Fruit fly (Drosophila melanogaster) whole organism, wandering third instar larva: ENCODE results near the gene cpo.

Experiments
- CrebA ChIP-seq: fragments of 200-800 bp; sonication (Bioruptor generic); optimal IDR thresholded peaks from 2 replicates; lab custom pipeline; 2016; ENCODE audit warnings: missing biosample characterization, mild to moderate bottlenecking, missing genetic modification characterization, borderline replicate concordance
- Dfd ChIP-seq: fragments of >200 bp; optimal IDR thresholded peaks from 2 replicates; lab custom pipeline; 2017; ENCODE audit warnings: missing biosample characterization, missing genetic modification characterization
- Dif ChIP-seq: fragments of 200-275, 200-300 bp; sonication (Bioruptor generic); optimal IDR thresholded peaks from 2 replicates; lab custom pipeline; 2018; ENCODE audit warnings: missing biosample characterization, missing genetic modification characterization; ENCODE audit not compliant: partially characterized antibody
- GATAd ChIP-seq: sonication (Bioruptor generic); optimal IDR thresholded peaks from 2 replicates; lab custom pipeline; 2016; ENCODE audit warnings: missing biosample characterization, missing genetic modification characterization
- Hnf4 ChIP-seq: fragments of 200-800 bp; sonication (Bioruptor generic); optimal IDR thresholded peaks from 2 replicates; lab custom pipeline; 2016; ENCODE audit warnings: missing biosample characterization, mild to moderate bottlenecking, missing genetic modification characterization
- Hr78 ChIP-seq: fragments of >200 bp; optimal IDR thresholded peaks from 2 replicates; lab custom pipeline; 2017; ENCODE audit warnings: missing biosample characterization, missing genetic modification characterization
- Jra ChIP-seq: sonication (Bioruptor generic); optimal IDR thresholded peaks from 2 replicates; lab custom pipeline; 2016; ENCODE audit warnings: missing biosample characterization, missing genetic modification characterization
- Mio ChIP-seq: sonication (Bioruptor generic); optimal IDR thresholded peaks from 2 replicates; lab custom pipeline; 2016; ENCODE audit warnings: missing biosample characterization, missing genetic modification characterization
- N ChIP-seq: fragments of >200 bp; optimal IDR thresholded peaks from 2 replicates; lab custom pipeline; 2018; ENCODE audit warnings: missing biosample characterization, missing external identifiers, missing genetic modification characterization
- OdsH ChIP-seq: fragments of 200-800 bp; sonication (Bioruptor generic); optimal IDR thresholded peaks from 2 replicates; lab custom pipeline; 2016; ENCODE audit warnings: missing biosample characterization, mild to moderate bottlenecking, missing genetic modification characterization
- Rel ChIP-seq, 2 experiments: fragments of 200-800 bp; sonication (Bioruptor generic) in 1 of 2; optimal IDR thresholded peaks; 2 replicates in 1 of 2; 3 replicates in 1 of 2; lab custom pipeline; 2016 to 2019; ENCODE audit warnings: mild to moderate bottlenecking in 2 of 2, missing biosample characterization in 2 of 2, missing genetic modification characterization in 2 of 2, moderate library complexity in 1 of 2
- Sp1 ChIP-seq: fragments of 200-800 bp; sonication (Bioruptor generic); optimal IDR thresholded peaks from 3 replicates; lab custom pipeline; 2019; ENCODE audit warnings: missing biosample characterization, mild to moderate bottlenecking, missing genetic modification characterization, moderate library complexity
- Vsx2 ChIP-seq: fragments of 200-300, 225-300 bp; sonication (Bioruptor generic); optimal IDR thresholded peaks from 2 replicates; lab custom pipeline; 2018; ENCODE audit warnings: missing biosample characterization, missing genetic modification characterization; ENCODE audit not compliant: partially characterized antibody
- br ChIP-seq: fragments of 200-800 bp; sonication (Bioruptor generic); optimal IDR thresholded peaks from 2 replicates; lab custom pipeline; 2016; ENCODE audit warnings: missing biosample characterization, missing genetic modification characterization
- brk ChIP-seq: fragments of 200-800 bp; sonication (Bioruptor generic); optimal IDR thresholded peaks from 2 replicates; lab custom pipeline; 2016; ENCODE audit warnings: missing biosample characterization, mild to moderate bottlenecking, missing genetic modification characterization
- dl ChIP-seq, 2 experiments: fragments of 175-275, 200-275 bp in 1 of 2; fragments of 200-275 bp in 1 of 2; sonication (Bioruptor generic); optimal IDR thresholded peaks; lab custom pipeline; 2018; ENCODE audit warnings: mild to moderate bottlenecking in 2 of 2, missing biosample characterization in 2 of 2, missing genetic modification characterization in 2 of 2, moderate library complexity in 2 of 2; ENCODE audit not compliant: partially characterized antibody in 2 of 2, insufficient read depth in 1 of 2
- dmrt93B ChIP-seq: fragments of 200-800 bp; sonication (Bioruptor generic); optimal IDR thresholded peaks from 2 replicates; lab custom pipeline; 2018; ENCODE audit warnings: missing biosample characterization, mild to moderate bottlenecking, missing genetic modification characterization
- ey ChIP-seq: fragments of 200-800 bp; sonication (Bioruptor generic); optimal IDR thresholded peaks from 2 replicates; lab custom pipeline; 2016; ENCODE audit warnings: missing biosample characterization, missing genetic modification characterization
- foxo ChIP-seq, 2 experiments: fragments of 200-800 bp; sonication (Bioruptor generic); optimal IDR thresholded peaks; 2 replicates in 1 of 2; 3 replicates in 1 of 2; lab custom pipeline; 2016 to 2017; ENCODE audit warnings: missing biosample characterization in 2 of 2, missing genetic modification characterization in 2 of 2
- fru ChIP-seq: fragments of 200-800 bp; sonication (Bioruptor generic); optimal IDR thresholded peaks from 3 replicates; lab custom pipeline; 2016; ENCODE audit warnings: missing biosample characterization, mild to moderate bottlenecking, missing genetic modification characterization
- h ChIP-seq: fragments of 200-800 bp; sonication (Bioruptor generic); optimal IDR thresholded peaks from 3 replicates; lab custom pipeline; 2016; ENCODE audit warnings: missing biosample characterization, mild to moderate bottlenecking, missing genetic modification characterization
- jim ChIP-seq: fragments of 175-275, 200-325 bp; sonication (Bioruptor generic); optimal IDR thresholded peaks from 2 replicates; lab custom pipeline; 2016; ENCODE audit warnings: missing biosample characterization, mild to moderate bottlenecking, missing genetic modification characterization
- lola ChIP-seq: fragments of >200 bp; optimal IDR thresholded peaks from 2 replicates; lab custom pipeline; 2017; ENCODE audit warnings: missing biosample characterization, missing genetic modification characterization
- pan ChIP-seq: fragments of >200 bp; optimal IDR thresholded peaks from 2 replicates; lab custom pipeline; 2017
- psq ChIP-seq: fragments of 200-800 bp; sonication (Bioruptor generic); optimal IDR thresholded peaks from 3 replicates; lab custom pipeline; 2017; ENCODE audit warnings: missing biosample characterization, mild to moderate bottlenecking, missing genetic modification characterization, moderate library complexity
- rgr ChIP-seq: fragments of 200-800 bp; sonication (Bioruptor generic); optimal IDR thresholded peaks from 3 replicates; lab custom pipeline; 2016; ENCODE audit warnings: missing biosample characterization, mild to moderate bottlenecking, missing genetic modification characterization
- sv ChIP-seq: fragments of 200-800 bp; sonication (Bioruptor generic); optimal IDR thresholded peaks from 3 replicates; lab custom pipeline; 2016; ENCODE audit warnings: missing biosample characterization, missing genetic modification characterization
- tai ChIP-seq: sonication (Bioruptor generic); optimal IDR thresholded peaks from 2 replicates; lab custom pipeline; 2016; ENCODE audit warnings: missing biosample characterization, missing genetic modification characterization
- usp ChIP-seq: fragments of >200 bp; optimal IDR thresholded peaks from 2 replicates; lab custom pipeline; 2017; ENCODE audit warnings: missing biosample characterization, missing genetic modification characterization
- woc ChIP-seq: sonication (Bioruptor generic); optimal IDR thresholded peaks from 2 replicates; lab custom pipeline; 2016; ENCODE audit warnings: missing biosample characterization, mild to moderate bottlenecking, missing genetic modification characterization

The cpo gene

dm6 chr3R:17901049-17901448, 18.6 kb upstream of the cpo start:
- TF ChIP-seq fru (GFP tag; lab: Kevin White, UChicago) (no peak), Dfd (GFP tag; lab: Kevin White, UChicago) (peak; percentile 55), N (GFP tag; lab: Kevin White, UChicago) (no peak), Sp1 (GFP tag; lab: Kevin White, UChicago) (no peak), usp (GFP tag; lab: Kevin White, UChicago) (no peak), rgr (no peak), GATAd (GFP tag; lab: Kevin White, UChicago) (no peak)

dm6 chr3R:17902233-17902632, 17.4 kb upstream of the cpo start:
- TF ChIP-seq sv (GFP tag; lab: Kevin White, UChicago) (no peak), woc (GFP tag; lab: Kevin White, UChicago) (no peak), Rel (GFP tag; optimal IDR thresholded peaks at IDR 0.05; lab: Kevin White, UChicago) (no peak), Rel (tag; optimal IDR thresholded peaks at IDR 0.05; lab: Kevin White, UChicago) (no peak), jim (no peak), foxo (GFP tag; optimal IDR thresholded peaks at IDR 0.05; lab: Kevin White, UChicago) (no peak), brk (GFP tag; lab: Kevin White, UChicago) (no peak), dl (GFP tag; optimal IDR thresholded peaks at IDR 0.05; lab: Kevin White, UChicago; ENCODE audit: insufficient read depth in 1 of 2, partially characterized antibody in 2 of 2) (no peak)

- TF ChIP-seq pan (lab: Kevin White, UChicago), result no peak
- no peak for TF ChIP-seq dmrt93B (GFP tag; lab: Kevin White, UChicago)
- TF ChIP-seq CrebA (GFP tag; lab: Kevin White, UChicago), result no peak
- TF ChIP-seq ey, result no peak
- no peak for TF ChIP-seq GATAd (GFP tag; lab: Kevin White, UChicago)
- TF ChIP-seq Dfd (GFP tag; lab: Kevin White, UChicago), result peak; percentile 95
Observed at dm6 chr3R:17905148-17905547, 14.5 kb upstream of the cpo start.

- TF ChIP-seq Vsx2 (GFP tag; lab: Kevin White, UChicago) (no peak), psq (GFP tag; lab: Kevin White, UChicago) (no peak), Jra (no peak), Sp1 (GFP tag; lab: Kevin White, UChicago) (no peak), h (no peak), usp (GFP tag; lab: Kevin White, UChicago) (no peak), ey (no peak), Hr78 (GFP tag; lab: Kevin White, UChicago) (no peak), lola (GFP tag; lab: Kevin White, UChicago) (no peak), dmrt93B (GFP tag; lab: Kevin White, UChicago) (no peak)
Observed at dm6 chr3R:17906145-17906544, 13.5 kb upstream of the cpo start, which contains the start of gene CG12347. Gene CG12347, plus strand, starts transcription at chr3R:17906445.

dm6 chr3R:17911076-17911475, 8.6 kb upstream of the cpo start, which contains the start of gene CG43445:
Gene CG43445, plus strand, starts transcription at chr3R:17911376.
- TF ChIP-seq br (no peak), Jra (no peak), Hnf4 (GFP tag; lab: Kevin White, UChicago) (no peak), jim (no peak), tai (GFP tag; lab: Kevin White, UChicago) (no peak), pan (lab: Kevin White, UChicago) (no peak), dl (GFP tag; optimal IDR thresholded peaks at IDR 0.05; lab: Kevin White, UChicago; ENCODE audit: insufficient read depth in 1 of 2, partially characterized antibody in 2 of 2) (no peak), brk (GFP tag; lab: Kevin White, UChicago) (no peak), Mio (GFP tag; lab: Kevin White, UChicago) (no peak), usp (GFP tag; lab: Kevin White, UChicago) (no peak), Dif (GFP tag; lab: Kevin White, UChicago) (no peak), N (GFP tag; lab: Kevin White, UChicago) (no peak)

- TF ChIP-seq foxo (GFP tag; optimal IDR thresholded peaks at IDR 0.05; lab: Kevin White, UChicago), result no peak
- TF ChIP-seq Mio (GFP tag; lab: Kevin White, UChicago), result no peak
- TF ChIP-seq woc (GFP tag; lab: Kevin White, UChicago), result no peak
- no peak for TF ChIP-seq Sp1 (GFP tag; lab: Kevin White, UChicago)
- TF ChIP-seq usp (GFP tag; lab: Kevin White, UChicago), result no peak
- TF ChIP-seq Dfd (GFP tag; lab: Kevin White, UChicago), result no peak
- TF ChIP-seq OdsH (GFP tag; lab: Kevin White, UChicago), result no peak
- no peak for TF ChIP-seq lola (GFP tag; lab: Kevin White, UChicago)
Observed at dm6 chr3R:17916478-17916877, 3.2 kb upstream of the cpo start, which contains the start of gene Rim. Gene Rim, minus strand, starts transcription at chr3R:17916578.
